Worm (Caenorhabditis elegans): ENCODE data around the gene R07E5.17.

DNA sequence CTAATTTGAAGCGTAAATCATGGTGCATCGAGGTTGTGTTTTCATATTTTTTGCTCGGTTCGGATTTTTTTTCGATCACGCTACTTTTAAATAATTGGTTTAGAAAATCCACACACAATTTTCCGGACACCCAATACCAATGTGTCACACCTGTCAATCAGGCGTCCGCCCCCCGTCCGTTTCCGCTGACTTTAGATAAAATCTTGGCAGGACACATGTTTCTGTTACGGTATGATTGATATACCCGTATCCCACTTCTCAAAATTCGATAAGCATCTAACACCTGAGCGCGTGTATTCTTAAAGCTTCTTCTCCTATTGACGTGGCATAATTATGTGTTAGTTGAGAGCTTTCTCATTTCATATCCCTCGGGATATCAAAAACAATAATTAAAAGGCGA, 43.8 kb upstream of the R07E5.17 start:
- TF ChIP-seq madf-6 (GFP tag; IDR thresholded peaks at IDR 0.05) = no peak
- TF ChIP-seq unc-62 (GFP tag; optimal IDR thresholded peaks at IDR 0.05) = peak; percentile 92

Data from whole organism, young adult.